Fruit fly (Drosophila melanogaster) whole organism, prepupa: Measurements from ENCODE around the gene Vps52.

Experiments
- Blimp-1 ChIP-seq: fragments of 200-800 bp; sonication (Bioruptor generic); optimal IDR thresholded peaks from 3 replicates; lab custom pipeline; 2017; ENCODE audit warnings: missing biosample characterization, missing genetic modification characterization, mild to moderate bottlenecking, moderate library complexity, missing genetic modification reagents
- CG10669 ChIP-seq: fragments of 200-800 bp; sonication (Bioruptor generic); optimal IDR thresholded peaks from 3 replicates; lab custom pipeline; 2018; ENCODE audit warnings: missing biosample characterization, mild to moderate bottlenecking, missing genetic modification characterization, moderate library complexity
- CG11294 ChIP-seq: fragments of 200-800 bp; sonication (Bioruptor generic); IDR thresholded peaks from 2 replicates; pipeline ENCODE4 v1.3.6; 2022; ENCODE audit warnings: missing biosample characterization, missing genetic modification characterization
- CG11762 ChIP-seq: fragments of 200-800 bp; sonication (Bioruptor generic); optimal IDR thresholded peaks from 3 replicates; lab custom pipeline; 2016; ENCODE audit warnings: missing biosample characterization, missing genetic modification characterization; ENCODE audit not compliant: insufficient read depth
- CG11902 ChIP-seq: fragments of 200-800 bp; sonication (Bioruptor generic); optimal IDR thresholded peaks from 3 replicates; lab custom pipeline; 2016; ENCODE audit warnings: missing biosample characterization, missing genetic modification characterization
- CG1621 ChIP-seq: fragments of 200-800 bp; sonication (Bioruptor generic); optimal IDR thresholded peaks from 3 replicates; lab custom pipeline; 2018; ENCODE audit warnings: missing biosample characterization, mild to moderate bottlenecking, missing genetic modification characterization
- CG16779 ChIP-seq: fragments of 200-800 bp; sonication (Bioruptor generic); optimal IDR thresholded peaks from 3 replicates; lab custom pipeline; 2017; ENCODE audit warnings: missing biosample characterization, mild to moderate bottlenecking, missing genetic modification characterization
- CG3032 ChIP-seq: fragments of 200-800 bp; optimal IDR thresholded peaks from 2 replicates; lab custom pipeline; 2019; ENCODE audit warnings: missing biosample characterization, mild to moderate bottlenecking, missing genetic modification characterization, moderate library complexity
- CG31627 ChIP-seq: fragments of 200-800 bp; sonication (Bioruptor generic); optimal IDR thresholded peaks from 3 replicates; lab custom pipeline; 2016; ENCODE audit warnings: missing biosample characterization, missing genetic modification characterization
- CG32006 ChIP-seq: fragments of 200-800 bp; sonication (Bioruptor generic); optimal IDR thresholded peaks from 3 replicates; lab custom pipeline; 2017; ENCODE audit warnings: missing biosample characterization, mild to moderate bottlenecking, missing genetic modification characterization
- CG34406 ChIP-seq: fragments of 200-800 bp; sonication (Bioruptor generic); optimal IDR thresholded peaks from 3 replicates; lab custom pipeline; 2016; ENCODE audit warnings: missing biosample characterization, missing genetic modification characterization
- CG4318 ChIP-seq: fragments of 200-800 bp; sonication (Bioruptor generic); optimal IDR thresholded peaks from 3 replicates; lab custom pipeline; 2017; ENCODE audit warnings: missing biosample characterization, mild to moderate bottlenecking, missing genetic modification characterization
- CG6163 ChIP-seq: fragments of 200-800 bp; sonication (Bioruptor generic); IDR thresholded peaks from 3 replicates; pipeline ENCODE4 v1.3.6; 2022; ENCODE audit warnings: missing biosample characterization, missing genetic modification characterization
- CG6276 ChIP-seq: fragments of 200-800 bp; sonication (Bioruptor generic); optimal IDR thresholded peaks from 2 replicates; lab custom pipeline; 2017; ENCODE audit warnings: missing biosample characterization, mild to moderate bottlenecking, missing genetic modification characterization
- CG6792 ChIP-seq: fragments of 200-800 bp; sonication (Bioruptor generic); optimal IDR thresholded peaks from 3 replicates; lab custom pipeline; 2016; ENCODE audit warnings: missing biosample characterization, missing genetic modification characterization
- CG6808 ChIP-seq: fragments of 200-800 bp; sonication (Bioruptor generic); optimal IDR thresholded peaks from 3 replicates; lab custom pipeline; 2017; ENCODE audit warnings: missing biosample characterization, missing genetic modification characterization, mild to moderate bottlenecking, moderate library complexity, missing genetic modification reagents
- CG6854 ChIP-seq: fragments of 200-800 bp; sonication (Bioruptor generic); optimal IDR thresholded peaks from 2 replicates; lab custom pipeline; 2017; ENCODE audit warnings: missing biosample characterization, mild to moderate bottlenecking, missing genetic modification characterization
- CG8319 ChIP-seq: fragments of 200-800 bp; sonication (Bioruptor generic); optimal IDR thresholded peaks from 3 replicates; lab custom pipeline; 2016; ENCODE audit warnings: missing biosample characterization, missing genetic modification characterization
- Eip78C ChIP-seq: fragments of 200-800 bp; sonication (Bioruptor generic); peaks from one replicate; lab custom pipeline; 2016; ENCODE audit warnings: missing biosample characterization, missing genetic modification characterization
- Ets21C ChIP-seq: fragments of 200-800 bp; sonication (Bioruptor generic); optimal IDR thresholded peaks from 3 replicates; lab custom pipeline; 2016; ENCODE audit warnings: missing biosample characterization, missing genetic modification characterization
- Ets96B ChIP-seq: fragments of 200-800 bp; optimal IDR thresholded peaks from 2 replicates; lab custom pipeline; 2019; ENCODE audit warnings: missing biosample characterization, mild to moderate bottlenecking, missing genetic modification characterization, moderate library complexity
- Gug ChIP-seq: fragments of 200-800 bp; sonication (Bioruptor generic); IDR thresholded peaks from 2 replicates; pipeline ENCODE4 v1.3.6; 2022; ENCODE audit warnings: missing biosample characterization, missing genetic modification characterization
- Hr39 ChIP-seq: fragments of 200-800 bp; sonication (Bioruptor generic); optimal IDR thresholded peaks from 2 replicates; lab custom pipeline; 2016; ENCODE audit warnings: missing biosample characterization, missing genetic modification characterization
- Hr4 ChIP-seq: fragments of 200-800 bp; sonication (Bioruptor generic); optimal IDR thresholded peaks from 3 replicates; lab custom pipeline; 2016; ENCODE audit warnings: missing biosample characterization, missing genetic modification characterization
- Lpt ChIP-seq: fragments of 200-800 bp; sonication (Bioruptor generic); optimal IDR thresholded peaks from 3 replicates; lab custom pipeline; 2016; ENCODE audit warnings: missing biosample characterization, missing genetic modification characterization
- Met ChIP-seq: fragments of 200-800 bp; sonication (Bioruptor generic); optimal IDR thresholded peaks from 3 replicates; lab custom pipeline; 2016; ENCODE audit warnings: missing biosample characterization, missing genetic modification characterization
- OdsH ChIP-seq: fragments of 200-800 bp; sonication (Bioruptor generic); optimal IDR thresholded peaks from 3 replicates; lab custom pipeline; 2016; ENCODE audit warnings: missing biosample characterization, missing genetic modification characterization
- Sox14 ChIP-seq: fragments of 200-800 bp; sonication (Bioruptor generic); optimal IDR thresholded peaks from 3 replicates; lab custom pipeline; 2016; ENCODE audit warnings: missing biosample characterization, missing genetic modification characterization
- Sox15 ChIP-seq: fragments of 200-800 bp; sonication (Bioruptor generic); optimal IDR thresholded peaks from 3 replicates; lab custom pipeline; 2016; ENCODE audit warnings: missing biosample characterization, missing genetic modification characterization
- achi ChIP-seq: fragments of 200-800 bp; sonication (Bioruptor generic); optimal IDR thresholded peaks from 3 replicates; lab custom pipeline; 2016; ENCODE audit warnings: missing biosample characterization, missing genetic modification characterization
- acj6 ChIP-seq: fragments of 200-800 bp; sonication (Bioruptor generic); optimal IDR thresholded peaks from 3 replicates; lab custom pipeline; 2016; ENCODE audit warnings: missing biosample characterization, missing genetic modification characterization
- cyc ChIP-seq: fragments of 200-800 bp; sonication (Bioruptor generic); optimal IDR thresholded peaks from 3 replicates; lab custom pipeline; 2016; ENCODE audit warnings: missing biosample characterization, missing genetic modification characterization
- dac ChIP-seq: fragments of 200-800 bp; sonication (Bioruptor generic); optimal IDR thresholded peaks from 2 replicates; lab custom pipeline; 2017; ENCODE audit warnings: missing biosample characterization, mild to moderate bottlenecking, missing genetic modification characterization
- dsx ChIP-seq: fragments of 200-800 bp; optimal IDR thresholded peaks from 3 replicates; lab custom pipeline; 2019; ENCODE audit warnings: missing biosample characterization, mild to moderate bottlenecking, missing genetic modification characterization, moderate library complexity; ENCODE audit not compliant: poor library complexity, severe bottlenecking
- eg ChIP-seq: fragments of 200-800 bp; sonication (Bioruptor generic); IDR thresholded peaks from 3 replicates; pipeline ENCODE4 v1.3.6; 2022; ENCODE audit warnings: missing biosample characterization, missing genetic modification characterization
- esn ChIP-seq: fragments of 200-800 bp; sonication (Bioruptor generic); optimal IDR thresholded peaks from 2 replicates; lab custom pipeline; 2016; ENCODE audit warnings: missing biosample characterization, mild to moderate bottlenecking, missing genetic modification characterization, moderate library complexity
- fd59A ChIP-seq: fragments of 200-800 bp; sonication (Bioruptor generic); optimal IDR thresholded peaks from 2 replicates; lab custom pipeline; 2017; ENCODE audit warnings: missing biosample characterization, mild to moderate bottlenecking, missing genetic modification characterization, missing genetic modification reagents
- fd85E ChIP-seq: fragments of 200-800 bp; sonication (Bioruptor generic); optimal IDR thresholded peaks from 3 replicates; lab custom pipeline; 2016; ENCODE audit warnings: missing biosample characterization, missing genetic modification characterization
- fkh ChIP-seq: fragments of 200-800 bp; sonication (Bioruptor generic); optimal IDR thresholded peaks from 3 replicates; lab custom pipeline; 2017; ENCODE audit warnings: missing biosample characterization, mild to moderate bottlenecking, missing genetic modification characterization, moderate library complexity
- net ChIP-seq: fragments of 200-800 bp; sonication (Bioruptor generic); optimal IDR thresholded peaks from 3 replicates; lab custom pipeline; 2016; ENCODE audit warnings: missing biosample characterization, missing genetic modification characterization
- pdm3 ChIP-seq: fragments of 200-800 bp; sonication (Bioruptor generic); optimal IDR thresholded peaks from 3 replicates; lab custom pipeline; 2016; ENCODE audit warnings: missing biosample characterization, missing genetic modification characterization
- salr ChIP-seq, 2 experiments: fragments of 200-800 bp; sonication (Bioruptor generic); optimal IDR thresholded peaks; 3 replicates each; lab custom pipeline; 2016 to 2018; ENCODE audit warnings: missing biosample characterization in 2 of 2, missing genetic modification characterization in 2 of 2, mild to moderate bottlenecking in 1 of 2
- spab ChIP-seq: fragments of 200-800 bp; sonication (Bioruptor generic); optimal IDR thresholded peaks from 2 replicates; lab custom pipeline; 2017; ENCODE audit warnings: missing biosample characterization, mild to moderate bottlenecking, missing genetic modification characterization, missing genetic modification reagents
- ss ChIP-seq, 2 experiments: fragments of 200-800 bp; sonication (Bioruptor generic); optimal IDR thresholded peaks; 2 replicates in 1 of 2; 3 replicates in 1 of 2; lab custom pipeline; 2017 to 2018; ENCODE audit warnings: mild to moderate bottlenecking in 2 of 2, missing biosample characterization in 2 of 2, missing genetic modification characterization in 2 of 2, moderate library complexity in 1 of 2
- svp ChIP-seq: fragments of 200-800 bp; sonication (Bioruptor generic); peaks from one replicate; lab custom pipeline; 2016; ENCODE audit warnings: missing biosample characterization, missing genetic modification characterization
- topi ChIP-seq: fragments of 200-800 bp; sonication (Bioruptor generic); optimal IDR thresholded peaks from 3 replicates; lab custom pipeline; 2016; ENCODE audit warnings: missing biosample characterization, missing genetic modification characterization
- vri ChIP-seq: fragments of 200-800 bp; sonication (Bioruptor generic); optimal IDR thresholded peaks from 3 replicates; lab custom pipeline; 2016; ENCODE audit warnings: missing biosample characterization, mild to moderate bottlenecking, missing genetic modification characterization

The Vps52 gene

DNA sequence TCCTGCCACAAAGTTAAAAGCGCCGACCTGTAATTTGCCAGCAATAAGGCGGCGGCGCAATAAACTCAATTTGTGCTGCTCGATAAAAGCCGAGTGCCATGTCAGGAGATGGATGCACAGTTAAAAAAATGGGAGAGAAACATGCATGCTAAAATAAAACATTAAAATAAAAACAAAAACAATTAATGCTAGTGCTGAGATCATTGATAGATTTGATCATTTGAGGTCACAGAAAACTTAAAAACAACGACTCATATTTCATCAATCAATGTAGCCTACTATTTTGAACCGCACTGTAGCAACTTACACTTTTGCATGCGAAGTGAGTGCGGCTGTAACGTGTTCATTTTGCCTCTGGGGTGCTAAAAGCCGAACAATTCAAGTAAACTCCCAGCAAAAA, 40.6 kb downstream of the Vps52 start (continued):
- TF ChIP-seq CG1621 (tag; lab: Kevin White, UChicago): peak; percentile 37
- TF ChIP-seq net (GFP tag; lab: Kevin White, UChicago): peak; percentile 52
- TF ChIP-seq topi (GFP tag; lab: Kevin White, UChicago): peak; percentile 78
- peak; percentile 51 for TF ChIP-seq CG3032 (tag; lab: Kevin White, UChicago)
- no peak for TF ChIP-seq CG6854 (GFP tag; lab: Kevin White, UChicago)
- TF ChIP-seq CG4318 (GFP tag; lab: Kevin White, UChicago): peak; percentile 21
- peak; percentile 33 for TF ChIP-seq fd59A (GFP tag; lab: Kevin White, UChicago)
- TF ChIP-seq CG11294: no peak
- peak; percentile 64 for TF ChIP-seq pdm3 (GFP tag; lab: Kevin White, UChicago)
- peak in 1 of 2 experiments; percentile 2 for TF ChIP-seq salr (GFP tag; optimal IDR thresholded peaks at IDR 0.05; lab: Kevin White, UChicago)
- peak; percentile 57 for TF ChIP-seq CG11902 (GFP tag; lab: Kevin White, UChicago)
- peak; percentile 9 for TF ChIP-seq dac (GFP tag; lab: Kevin White, UChicago)
- TF ChIP-seq CG6276 (GFP tag; lab: Kevin White, UChicago): no peak
- peak; percentile 62 for TF ChIP-seq CG8319 (GFP tag; lab: Kevin White, UChicago)
- TF ChIP-seq ss (GFP tag; optimal IDR thresholded peaks at IDR 0.05; lab: Kevin White, UChicago): peak; percentile 45 to 56
- TF ChIP-seq spab: peak; percentile 51
- peak; percentile 93 for TF ChIP-seq Eip78C
- peak; percentile 68 for TF ChIP-seq CG10669 (GFP tag; lab: Kevin White, UChicago)
- peak; percentile 40 for TF ChIP-seq vri (GFP tag; lab: Kevin White, UChicago)
- TF ChIP-seq fd85E (GFP tag; lab: Kevin White, UChicago): no peak
- peak; percentile 70 for TF ChIP-seq Hr4 (GFP tag; lab: Kevin White, UChicago)
- peak; percentile 27 for TF ChIP-seq CG16779 (tag; lab: Kevin White, UChicago)
- peak; percentile 49 for TF ChIP-seq CG6808 (GFP tag; lab: Kevin White, UChicago)
- TF ChIP-seq, all 60 proteins: peak for 52

- TF ChIP-seq fkh (GFP tag; lab: Kevin White, UChicago) (no peak), CG1621 (tag; lab: Kevin White, UChicago) (peak; percentile 71), spab (peak; percentile 83), CG6792 (GFP tag; lab: Kevin White, UChicago) (peak; percentile 68), Gug (no peak), achi (peak; percentile 72), CG10669 (GFP tag; lab: Kevin White, UChicago) (peak; percentile 80), acj6 (GFP tag; lab: Kevin White, UChicago) (peak; percentile 64), fd59A (GFP tag; lab: Kevin White, UChicago) (peak; percentile 79), Sox15 (GFP tag; lab: Kevin White, UChicago) (peak; percentile 16), Hr39 (GFP tag; lab: Kevin White, UChicago) (peak; percentile 51), cyc (GFP tag; lab: Kevin White, UChicago) (peak; percentile 50), CG11294 (no peak), OdsH (GFP tag; lab: Kevin White, UChicago) (peak; percentile 59), Blimp-1 (GFP tag; lab: Kevin White, UChicago) (no peak), CG16779 (tag; lab: Kevin White, UChicago) (peak; percentile 7), CG31627 (peak; percentile 48), CG32006 (GFP tag; lab: Kevin White, UChicago) (no peak), esn (GFP tag; lab: Kevin White, UChicago) (peak; percentile 76), Ets21C (GFP tag; lab: Kevin White, UChicago) (peak; percentile 17), svp (peak; percentile 81), Ets96B (tag; lab: Kevin White, UChicago) (peak; percentile 82), CG6163 (peak; percentile 74; the same call in 2 of the 3 replicates), Lpt (no peak), CG8319 (GFP tag; lab: Kevin White, UChicago) (peak; percentile 58), CG11762 (GFP tag; lab: Kevin White, UChicago) (peak; percentile 27), Met (GFP tag; lab: Kevin White, UChicago) (peak; percentile 67), CG3032 (tag; lab: Kevin White, UChicago) (peak; percentile 84), CG6276 (GFP tag; lab: Kevin White, UChicago) (no peak), CG34406 (GFP tag; lab: Kevin White, UChicago) (peak; percentile 52), eg (GFP tag; lab: Robert Waterston, UW) (no peak), CG6854 (GFP tag; lab: Kevin White, UChicago) (no peak), dsx (GFP tag; lab: Kevin White, UChicago) (peak; percentile 79), CG6808 (GFP tag; lab: Kevin White, UChicago) (peak; percentile 86), Eip78C (peak; percentile 88), salr (GFP tag; optimal IDR thresholded peaks at IDR 0.05; lab: Kevin White, UChicago) (peak in 1 of 2 experiments; percentile 40), Sox14 (peak; percentile 44), fd85E (GFP tag; lab: Kevin White, UChicago) (peak; percentile 6)
Measured at dm6 chr2L:5479971-5480370, 43.7 kb downstream of the Vps52 start.
